Fruit fly (Drosophila melanogaster): ENCODE data around the gene CG7557.
A peak's percentile ranks its signal among the peaks of the same experiment; 100 is the strongest.

DNA sequence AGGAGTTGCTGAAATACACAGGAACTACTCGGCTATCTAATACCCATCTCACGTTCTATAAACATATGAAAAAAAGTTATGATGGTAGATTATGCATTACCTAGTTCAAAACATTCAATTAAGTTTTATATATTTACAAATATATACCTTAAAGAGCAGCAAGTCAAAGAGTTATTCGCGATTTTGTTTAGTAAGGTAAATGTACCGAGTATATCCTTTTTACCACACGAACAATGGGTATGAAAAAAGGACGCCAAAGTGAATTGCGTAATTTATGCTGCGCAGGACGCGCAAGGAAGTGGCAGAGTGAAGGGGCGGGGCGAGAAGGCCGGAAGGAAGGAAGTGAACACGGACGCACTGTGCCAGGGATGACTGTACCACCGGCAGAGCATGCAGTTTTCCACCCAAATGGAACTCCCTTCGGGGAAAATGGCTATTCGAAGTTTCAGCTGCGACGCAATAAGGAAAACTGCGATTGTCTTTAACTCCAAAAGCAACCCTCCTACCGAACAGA lies 44.2 kb upstream of the CG7557 start:
- no peak for TF ChIP-seq Pif1B (GFP tag; optimal IDR thresholded peaks at IDR 0.05)
- no peak for TF ChIP-seq EcR (GFP tag; optimal IDR thresholded peaks at IDR 0.05)
- TF ChIP-seq CG8159 (tag; optimal IDR thresholded peaks at IDR 0.05): peak; percentile 19
- TF ChIP-seq CG14655 (GFP tag; optimal IDR thresholded peaks at IDR 0.05): no peak
- no peak for TF ChIP-seq CG15710 (tag; optimal IDR thresholded peaks at IDR 0.05)
- TF ChIP-seq CG9948 (tag; optimal IDR thresholded peaks at IDR 0.05): no peak
- no peak for TF ChIP-seq CG17806 (tag; optimal IDR thresholded peaks at IDR 0.05)
- no peak for TF ChIP-seq CG32121 (GFP tag; IDR thresholded peaks at IDR 0.05)
- TF ChIP-seq CG10348 (GFP tag; IDR thresholded peaks at IDR 0.05): no peak
- TF ChIP-seq Pif1A (GFP tag; optimal IDR thresholded peaks at IDR 0.05): no peak
- TF ChIP-seq CG12605 (GFP tag; IDR thresholded peaks at IDR 0.05): no peak
- TF ChIP-seq Ets98B (GFP tag; IDR thresholded peaks at IDR 0.05): no peak
